Fruit fly (Drosophila melanogaster): Measurements from ENCODE around the gene rsh.

The rsh gene

dm6 chrX:13127973-13128749, 139.7 kb downstream of the rsh start (continued):
- peak; percentile 89 for TF ChIP-seq crol (GFP tag; IDR thresholded peaks at IDR 0.05)
- no peak for TF ChIP-seq sima (GFP tag; optimal IDR thresholded peaks at IDR 0.05)
- no peak for TF ChIP-seq Scr (GFP tag; IDR thresholded peaks at IDR 0.05; ENCODE audit: partially characterized antibody)
- no peak for TF ChIP-seq nom (GFP tag; optimal IDR thresholded peaks at IDR 0.05)
- peak; percentile 67 for TF ChIP-seq CG8290 (GFP tag; optimal IDR thresholded peaks at IDR 0.05)
- peak in 1 of 2 experiments; percentile 20 for TF ChIP-seq CG8290 (tag; optimal IDR thresholded peaks at IDR 0.05)
- no peak for TF ChIP-seq Poxn (GFP tag; IDR thresholded peaks at IDR 0.05)
- no peak for TF ChIP-seq CG8359 (GFP tag; optimal IDR thresholded peaks at IDR 0.05; ENCODE audit: borderline replicate concordance)
- TF ChIP-seq Oaz (GFP tag; IDR thresholded peaks at IDR 0.05): no peak
- TF ChIP-seq pho (GFP tag; optimal IDR thresholded peaks at IDR 0.05): no peak
- TF ChIP-seq Doc2 (GFP tag; IDR thresholded peaks at IDR 0.05): no peak
- TF ChIP-seq Ets65A (GFP tag): peak; percentile 87
- TF ChIP-seq ato (GFP tag; IDR thresholded peaks at IDR 0.05; ENCODE audit: partially characterized antibody): peak; percentile 18; the same call in 1 of the 2 replicates
- TF ChIP-seq lbe (GFP tag; optimal IDR thresholded peaks at IDR 0.05): no peak
- no peak for TF ChIP-seq ash1 (GFP tag; optimal IDR thresholded peaks at IDR 0.05)
- peak; percentile 39 for TF ChIP-seq CG12391 (tag; optimal IDR thresholded peaks at IDR 0.05)
- no peak for TF ChIP-seq CrebB (tag; optimal IDR thresholded peaks at IDR 0.05)
- no peak for TF ChIP-seq Abd-B (GFP tag; optimal IDR thresholded peaks at IDR 0.05)
- no peak for TF ChIP-seq CG10431 (GFP tag; optimal IDR thresholded peaks at IDR 0.05)
- TF ChIP-seq grn (GFP tag; optimal IDR thresholded peaks at IDR 0.05): no peak
- no peak for TF ChIP-seq CG6683 (GFP tag; optimal IDR thresholded peaks at IDR 0.05)
- peak; percentile 7 for TF ChIP-seq Six4 (GFP tag; optimal IDR thresholded peaks at IDR 0.05)
- TF ChIP-seq bbx (GFP tag; IDR thresholded peaks at IDR 0.05; ENCODE audit: partially characterized antibody): no peak
- TF ChIP-seq ERR (GFP tag; optimal IDR thresholded peaks at IDR 0.05): no peak
- 0 out of 2 replicates have a peak, but pooled peaks have one; percentile 7 for TF ChIP-seq CG42726 (GFP tag; IDR thresholded peaks at IDR 0.05; ENCODE audit: partially characterized antibody)
- TF ChIP-seq CG16813 (GFP tag; IDR thresholded peaks at IDR 0.05; ENCODE audit: partially characterized antibody): no peak
- no peak for TF ChIP-seq maf-S (GFP tag; optimal IDR thresholded peaks at IDR 0.05)
- TF ChIP-seq Hr3 (GFP tag; optimal IDR thresholded peaks at IDR 0.05): peak; percentile 9
- TF ChIP-seq CG31441 (GFP tag; IDR thresholded peaks at IDR 0.05): no peak
- TF ChIP-seq CG1647 (GFP tag; optimal IDR thresholded peaks at IDR 0.05): no peak
- TF ChIP-seq zen2 (GFP tag; IDR thresholded peaks at IDR 0.05; ENCODE audit: partially characterized antibody): no peak
- no peak for TF ChIP-seq Rfx (GFP tag; IDR thresholded peaks at IDR 0.05)
- no peak for TF ChIP-seq CG17612 (GFP tag; IDR thresholded peaks at IDR 0.05)
- no peak for TF ChIP-seq CG18476 (GFP tag; optimal IDR thresholded peaks at IDR 0.05)
- TF ChIP-seq CG16815 (GFP tag; optimal IDR thresholded peaks at IDR 0.05): no peak
- no peak for TF ChIP-seq en (GFP tag; optimal IDR thresholded peaks at IDR 0.05)
- no peak for TF ChIP-seq CG7928 (GFP tag; optimal IDR thresholded peaks at IDR 0.05)
- TF ChIP-seq Drgx (GFP tag; IDR thresholded peaks at IDR 0.05): peak; percentile 47; the same call in 1 of the 2 replicates
- no peak for TF ChIP-seq tna (GFP tag; IDR thresholded peaks at IDR 0.05; ENCODE audit: partially characterized antibody)
- TF ChIP-seq dimm (GFP tag; IDR thresholded peaks at IDR 0.05): no peak
- no peak for TF ChIP-seq inv (GFP tag; IDR thresholded peaks at IDR 0.05; ENCODE audit: partially characterized antibody)
- TF ChIP-seq HHEX (GFP tag; optimal IDR thresholded peaks at IDR 0.05): no peak
- TF ChIP-seq CG4282 (GFP tag; optimal IDR thresholded peaks at IDR 0.05): no peak
- no peak for TF ChIP-seq al (GFP tag; IDR thresholded peaks at IDR 0.05)
- TF ChIP-seq corto (GFP tag; optimal IDR thresholded peaks at IDR 0.05): no peak
- TF ChIP-seq H2.0 (GFP tag; IDR thresholded peaks at IDR 0.05): no peak
- TF ChIP-seq Nf-YB (GFP tag; optimal IDR thresholded peaks at IDR 0.05): no peak
- TF ChIP-seq Trl (optimal IDR thresholded peaks at IDR 0.05): peak in 1 of 2 experiments; percentile 20
- TF ChIP-seq Trl (GFP tag; optimal IDR thresholded peaks at IDR 0.05): peak; percentile 1
- no peak for TF ChIP-seq CG13123 (GFP tag; optimal IDR thresholded peaks at IDR 0.05)
